Fruit fly (Drosophila melanogaster) whole organism, embryonic: ENCODE results near the gene CG31805.
A peak's percentile ranks its signal among the peaks of the same experiment; 100 is the strongest.

Experiments used
- Adf1 ChIP-seq: fragments of 200-800 bp; sonication (Bioruptor generic); IDR thresholded peaks from 2 replicates; pipeline ENCODE4 v1.3.6; 2022; ENCODE audit warnings: missing biosample characterization, missing genetic modification characterization
- Awh ChIP-seq: fragments of 200-800 bp; sonication (Bioruptor generic); IDR thresholded peaks from 2 replicates; pipeline ENCODE4, ENCODE4 v1.3.6; 2022; ENCODE audit warnings: missing biosample characterization, missing genetic modification characterization
- Bgb ChIP-seq: fragments of 200-800 bp; sonication (Bioruptor generic); IDR thresholded peaks from 2 replicates; pipeline ENCODE4 v1.3.6; 2022; ENCODE audit warnings: missing biosample characterization, missing genetic modification characterization; ENCODE audit not compliant: partially characterized antibody
- CG10209 ChIP-seq: fragments of 200-800 bp; sonication (Bioruptor generic); optimal IDR thresholded peaks from 3 replicates; lab custom pipeline; 2017; ENCODE audit warnings: missing biosample characterization, mild to moderate bottlenecking, missing genetic modification characterization, missing genetic modification reagents
- CG10267 ChIP-seq: fragments of 200-800 bp; sonication (Bioruptor generic); optimal IDR thresholded peaks from 2 replicates; lab custom pipeline; 2018; ENCODE audit warnings: missing biosample characterization, mild to moderate bottlenecking, missing genetic modification characterization, moderate library complexity
- CG10543 ChIP-seq: fragments of 200-800 bp; sonication (Bioruptor generic); optimal IDR thresholded peaks from 3 replicates; lab custom pipeline; 2017; ENCODE audit warnings: missing biosample characterization, mild to moderate bottlenecking, missing genetic modification characterization, moderate library complexity
- CG11247 ChIP-seq: fragments of 200-800 bp; sonication (Bioruptor generic); IDR thresholded peaks from 2 replicates; pipeline ENCODE4 v1.3.6; 2022; ENCODE audit warnings: missing biosample characterization, missing genetic modification characterization
- CG11456 ChIP-seq: fragments of 200-800 bp; sonication (Bioruptor generic); IDR thresholded peaks from 3 replicates; pipeline ENCODE4 v1.3.6; 2022; ENCODE audit warnings: missing biosample characterization, missing genetic modification characterization
- CG12155 ChIP-seq: fragments of 200-800 bp; sonication (Bioruptor generic); optimal IDR thresholded peaks from 3 replicates; lab custom pipeline; 2016; ENCODE audit warnings: missing biosample characterization, missing genetic modification characterization
- CG13296 ChIP-seq: fragments of 200-800 bp; sonication (Bioruptor generic); optimal IDR thresholded peaks from 3 replicates; lab custom pipeline; 2018; ENCODE audit warnings: missing biosample characterization, mild to moderate bottlenecking, missing genetic modification characterization
- CG14710 ChIP-seq: fragments of 200-800 bp; sonication (Bioruptor generic); optimal IDR thresholded peaks from 3 replicates; lab custom pipeline; 2019; ENCODE audit warnings: missing biosample characterization, mild to moderate bottlenecking, missing genetic modification characterization, moderate library complexity
- CG17829 ChIP-seq: fragments of 200-800 bp; optimal IDR thresholded peaks from 2 replicates; lab custom pipeline; 2019; ENCODE audit warnings: missing biosample characterization, mild to moderate bottlenecking, missing genetic modification characterization, moderate library complexity
- CG18262 ChIP-seq: fragments of 200-800 bp; optimal IDR thresholded peaks from 3 replicates; lab custom pipeline; 2019; ENCODE audit warnings: missing biosample characterization, mild to moderate bottlenecking, missing genetic modification characterization, moderate library complexity
- CG2202 ChIP-seq: fragments of 200-800 bp; sonication (Bioruptor generic); optimal IDR thresholded peaks from 2 replicates; lab custom pipeline; 2018; ENCODE audit warnings: missing biosample characterization, mild to moderate bottlenecking, missing genetic modification characterization
- CG2889 ChIP-seq: fragments of 200-800 bp; sonication (Bioruptor generic); IDR thresholded peaks from 3 replicates; pipeline ENCODE4 v1.3.6; 2022; ENCODE audit warnings: missing biosample characterization, missing genetic modification characterization
- CG30403 ChIP-seq: fragments of 200-800 bp; sonication (Bioruptor generic); optimal IDR thresholded peaks from 3 replicates; lab custom pipeline; 2016; ENCODE audit warnings: missing biosample characterization, missing genetic modification characterization
- CG4282 ChIP-seq: fragments of 200-800 bp; sonication (Bioruptor generic); optimal IDR thresholded peaks from 2 replicates; lab custom pipeline; 2016; ENCODE audit warnings: missing biosample characterization, missing genetic modification characterization
- CG4617 ChIP-seq: fragments of 200-800 bp; sonication (Bioruptor generic); optimal IDR thresholded peaks from 3 replicates; lab custom pipeline; 2016; ENCODE audit warnings: missing biosample characterization, missing genetic modification characterization, borderline replicate concordance
- CG4707 ChIP-seq: fragments of 200-800 bp; sonication (Bioruptor generic); optimal IDR thresholded peaks from 2 replicates; lab custom pipeline; 2018; ENCODE audit warnings: missing biosample characterization, mild to moderate bottlenecking, missing genetic modification characterization, moderate library complexity
- CG4820 ChIP-seq: fragments of 200-800 bp; sonication (Bioruptor generic); optimal IDR thresholded peaks from 3 replicates; lab custom pipeline; 2016; ENCODE audit warnings: missing biosample characterization, missing genetic modification characterization
- CG7372 ChIP-seq: fragments of 200-800 bp; sonication (Bioruptor generic); IDR thresholded peaks from 2 replicates; pipeline ENCODE4 v1.3.6; 2022; ENCODE audit warnings: missing biosample characterization, missing genetic modification characterization
- CG9437 ChIP-seq: fragments of 200-800 bp; sonication (Bioruptor generic); optimal IDR thresholded peaks from 2 replicates; lab custom pipeline; 2018; ENCODE audit warnings: missing biosample characterization, mild to moderate bottlenecking, missing genetic modification characterization
- CG9609 ChIP-seq: fragments of 200-800 bp; sonication (Bioruptor generic); optimal IDR thresholded peaks from 3 replicates; lab custom pipeline; 2016; ENCODE audit warnings: missing biosample characterization, missing genetic modification characterization
- D19A ChIP-seq: fragments of 200-800 bp; optimal IDR thresholded peaks from 3 replicates; lab custom pipeline; 2019; ENCODE audit warnings: missing biosample characterization, mild to moderate bottlenecking, missing genetic modification characterization, moderate library complexity
- D19B ChIP-seq: fragments of 200-800 bp; sonication (Bioruptor generic); optimal IDR thresholded peaks from 2 replicates; lab custom pipeline; 2017; ENCODE audit warnings: missing biosample characterization, mild to moderate bottlenecking, missing genetic modification characterization
- Dp ChIP-seq: fragments of 200-800 bp; sonication (Bioruptor generic); optimal IDR thresholded peaks from 2 replicates; lab custom pipeline; 2018; ENCODE audit warnings: missing biosample characterization, mild to moderate bottlenecking, missing genetic modification characterization, moderate library complexity
- Fer3 ChIP-seq: fragments of 200-800 bp; sonication (Bioruptor generic); optimal IDR thresholded peaks from 2 replicates; lab custom pipeline; 2018; ENCODE audit warnings: missing biosample characterization, mild to moderate bottlenecking, missing genetic modification characterization, moderate library complexity
- HmgZ ChIP-seq: fragments of 200-800 bp; sonication (Bioruptor generic); optimal IDR thresholded peaks from 2 replicates; lab custom pipeline; 2018; ENCODE audit warnings: missing biosample characterization, mild to moderate bottlenecking, missing genetic modification characterization
- Hr78 ChIP-seq, 2 experiments: fragments of 200-800 bp in 1 of 2; fragments of >200 bp in 1 of 2; sonication (Bioruptor generic) in 1 of 2; optimal IDR thresholded peaks; 2 replicates each; lab custom pipeline; 2017 to 2019; ENCODE audit warnings: missing biosample characterization in 2 of 2, missing genetic modification characterization in 2 of 2, mild to moderate bottlenecking in 1 of 2, moderate library complexity in 1 of 2
- Jarid2 ChIP-seq: fragments of 200-800 bp; sonication (Bioruptor generic); optimal IDR thresholded peaks from 3 replicates; lab custom pipeline; 2017; ENCODE audit warnings: mild to moderate bottlenecking, missing biosample characterization, missing genetic modification reagents, missing genetic modification characterization
- Nf-YB ChIP-seq: fragments of 200-800 bp; sonication (Bioruptor generic); optimal IDR thresholded peaks from 3 replicates; lab custom pipeline; 2019; ENCODE audit warnings: missing biosample characterization, mild to moderate bottlenecking, missing genetic modification characterization, moderate library complexity
- Ptx1 ChIP-seq: fragments of 200-800 bp; sonication (Bioruptor generic); IDR thresholded peaks from 2 replicates; pipeline ENCODE4 v1.3.6; 2022; ENCODE audit warnings: missing biosample characterization, missing genetic modification characterization
- TFAM ChIP-seq: fragments of 200-800 bp; sonication (Bioruptor generic); optimal IDR thresholded peaks from 2 replicates; lab custom pipeline; 2017; ENCODE audit warnings: missing biosample characterization, missing genetic modification characterization, inconsistent platforms
- bsh ChIP-seq, 2 experiments: fragments of 200-800 bp; sonication (Bioruptor generic); optimal IDR thresholded peaks; 2 replicates each; lab custom pipeline; 2017 to 2018; ENCODE audit warnings: mild to moderate bottlenecking in 2 of 2, missing biosample characterization in 2 of 2, missing genetic modification characterization in 2 of 2, moderate library complexity in 1 of 2
- cato ChIP-seq: fragments of 200-800 bp; sonication (Bioruptor generic); optimal IDR thresholded peaks from 2 replicates; lab custom pipeline; 2016; ENCODE audit warnings: missing biosample characterization, missing genetic modification characterization, borderline replicate concordance
- chn ChIP-seq: fragments of 200-800 bp; sonication (Bioruptor generic); optimal IDR thresholded peaks from 2 replicates; lab custom pipeline; 2016; ENCODE audit warnings: missing biosample characterization, missing genetic modification characterization
- dm ChIP-seq: fragments of 200-800 bp; sonication (Bioruptor generic); optimal IDR thresholded peaks from 3 replicates; lab custom pipeline; 2016; ENCODE audit warnings: missing biosample characterization, missing genetic modification characterization
- esg ChIP-seq: fragments of 200-800 bp; sonication (Bioruptor generic); conservative IDR thresholded peaks from 2 replicates; pipeline ENCODE4 v1.3.6; 2022; ENCODE audit warnings: missing biosample characterization, missing genetic modification characterization
- ken ChIP-seq: fragments of 200-800 bp; sonication (Bioruptor generic); IDR thresholded peaks from 3 replicates; pipeline ENCODE4 v1.3.6; 2022; ENCODE audit warnings: missing biosample characterization, missing genetic modification characterization
- kni ChIP-seq: fragments of 200-800 bp; sonication (Bioruptor generic); optimal IDR thresholded peaks from 3 replicates; lab custom pipeline; 2017; ENCODE audit warnings: mild to moderate bottlenecking, missing biosample characterization, missing genetic modification reagents, missing genetic modification characterization
- lilli ChIP-seq: fragments of 200-800 bp; sonication (Bioruptor generic); optimal IDR thresholded peaks from 3 replicates; lab custom pipeline; 2016; ENCODE audit warnings: missing biosample characterization, missing genetic modification characterization
- nerfin-2 ChIP-seq: fragments of 200-800 bp; sonication (Bioruptor generic); IDR thresholded peaks from 2 replicates; pipeline ENCODE4 v1.3.6; 2022; ENCODE audit warnings: missing biosample characterization, missing genetic modification characterization; ENCODE audit not compliant: partially characterized antibody
- sd ChIP-seq: fragments of 200-800 bp; sonication (Bioruptor generic); optimal IDR thresholded peaks from 3 replicates; lab custom pipeline; 2018; ENCODE audit warnings: missing biosample characterization, mild to moderate bottlenecking, missing genetic modification characterization, moderate library complexity
- sens ChIP-seq: fragments of 200-800 bp; sonication (Bioruptor generic); peaks from one replicate; lab custom pipeline; 2016; ENCODE audit warnings: missing biosample characterization, missing genetic modification characterization
- stc ChIP-seq: fragments of 200-800 bp; sonication (Bioruptor generic); IDR thresholded peaks from 2 replicates; pipeline ENCODE4 v1.3.6; 2022; ENCODE audit warnings: missing biosample characterization, missing genetic modification characterization
- tap ChIP-seq: fragments of 200-800 bp; optimal IDR thresholded peaks from 3 replicates; lab custom pipeline; 2019; ENCODE audit warnings: missing biosample characterization, mild to moderate bottlenecking, missing genetic modification characterization, moderate library complexity
- tup ChIP-seq: fragments of 200-800 bp; sonication (Bioruptor generic); optimal IDR thresholded peaks from 2 replicates; lab custom pipeline; 2016; ENCODE audit warnings: missing biosample characterization, mild to moderate bottlenecking, missing genetic modification characterization, moderate library complexity
- unc-4 ChIP-seq: fragments of 200-800 bp; sonication (Bioruptor generic); IDR thresholded peaks from 2 replicates; pipeline ENCODE4 v1.3.6; 2022; ENCODE audit warnings: missing biosample characterization, missing genetic modification characterization; ENCODE audit not compliant: partially characterized antibody
- unpg ChIP-seq: fragments of 200-800 bp; sonication (Bioruptor generic); optimal IDR thresholded peaks from 3 replicates; lab custom pipeline; 2018; ENCODE audit warnings: missing biosample characterization, mild to moderate bottlenecking, missing genetic modification characterization, moderate library complexity
- usp ChIP-seq: fragments of >200 bp; optimal IDR thresholded peaks from 2 replicates; lab custom pipeline; 2017; ENCODE audit warnings: missing biosample characterization, missing genetic modification characterization

Gene CG31805

DNA sequence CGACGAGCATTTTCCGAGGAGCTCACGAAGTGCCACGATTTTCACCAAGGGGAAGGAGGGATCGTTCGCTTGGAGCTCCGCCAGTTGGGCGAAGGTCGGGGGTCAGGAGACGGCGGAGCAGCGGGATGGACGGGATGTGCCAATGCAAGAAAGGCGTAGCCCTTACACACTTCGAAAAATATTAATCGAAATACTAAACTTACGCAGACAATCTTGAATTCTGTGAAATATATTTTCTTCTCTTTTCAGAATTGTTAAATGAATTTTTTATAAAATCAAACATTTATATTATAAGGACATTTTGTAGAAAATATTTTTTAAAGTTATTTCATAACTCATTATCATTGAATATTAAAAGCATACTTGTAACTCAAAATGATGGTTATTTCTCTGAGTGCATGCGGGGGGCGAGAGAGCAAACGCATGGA is 31.4 kb downstream of the CG31805 start (continued):
- TF ChIP-seq CG10209 (GFP tag; lab: Kevin White, UChicago): peak; percentile 27
- TF ChIP-seq Jarid2 (GFP tag; lab: Kevin White, UChicago): no peak
- TF ChIP-seq CG2889 (GFP tag; lab: Robert Waterston, UW): no peak
- TF ChIP-seq Fer3 (tag; lab: Kevin White, UChicago): peak; percentile 19
- TF ChIP-seq esg (GFP tag; lab: Robert Waterston, UW): 0 out of 2 replicates have a peak, but pooled peaks have one; percentile 29
- no peak for TF ChIP-seq nerfin-2 (GFP tag; lab: Robert Waterston, UW)
- no peak for TF ChIP-seq TFAM (GFP tag; lab: Kevin White, UChicago)
- peak; percentile 34 for TF ChIP-seq Nf-YB (GFP tag; lab: Kevin White, UChicago)
- peak; percentile 29 for TF ChIP-seq CG10267
- no peak for TF ChIP-seq Bgb (GFP tag; lab: Robert Waterston, UW)
- peak; percentile 44 for TF ChIP-seq CG13296
- TF ChIP-seq tup (GFP tag; lab: Kevin White, UChicago): no peak
- peak; percentile 56 for TF ChIP-seq CG17829
- TF ChIP-seq Hr78 (GFP tag; optimal IDR thresholded peaks at IDR 0.05; lab: Kevin White, UChicago): peak in 1 of 2 experiments; percentile 96
- no peak for TF ChIP-seq HmgZ (tag; lab: Kevin White, UChicago)
- no peak for TF ChIP-seq ken (GFP tag; lab: Robert Waterston, UW)
- TF ChIP-seq CG14710 (tag; lab: Kevin White, UChicago): no peak
- no peak for TF ChIP-seq CG11247 (GFP tag; lab: Robert Waterston, UW)
- no peak for TF ChIP-seq sens (GFP tag; lab: Kevin White, UChicago)
- no peak for TF ChIP-seq CG9609 (GFP tag; lab: Kevin White, UChicago)
- TF ChIP-seq Awh (GFP tag; lab: Robert Waterston, UW): no peak
- peak in 1 of 2 experiments; percentile 51 for TF ChIP-seq bsh (GFP tag; optimal IDR thresholded peaks at IDR 0.05; lab: Kevin White, UChicago)
- peak; percentile 44; the same call in 1 of the 2 replicates for TF ChIP-seq stc
- peak; percentile 60 for TF ChIP-seq unpg (GFP tag; lab: Kevin White, UChicago)
- TF ChIP-seq CG18262 (tag; lab: Kevin White, UChicago): peak; percentile 61
- TF ChIP-seq kni (GFP tag; lab: Kevin White, UChicago): no peak
- TF ChIP-seq CG11456 (GFP tag; lab: Robert Waterston, UW): peak; percentile 58; the same call in 1 of the 3 replicates
- TF ChIP-seq Ptx1 (GFP tag; lab: Robert Waterston, UW): peak; percentile 72
- TF ChIP-seq D19A (tag; lab: Kevin White, UChicago): peak; percentile 45
- TF ChIP-seq CG7372: no peak
- TF ChIP-seq Dp (GFP tag; lab: Kevin White, UChicago): no peak
- TF ChIP-seq CG30403 (GFP tag; lab: Kevin White, UChicago): peak; percentile 48
- no peak for TF ChIP-seq CG4617
- TF ChIP-seq CG2202 (tag; lab: Kevin White, UChicago): no peak
- peak; percentile 44 for TF ChIP-seq CG9437 (GFP tag; lab: Kevin White, UChicago)
- no peak for TF ChIP-seq dm (GFP tag; lab: Kevin White, UChicago)
- no peak; the same call in 1 of the 2 replicates for TF ChIP-seq Adf1
- no peak for TF ChIP-seq CG4282 (GFP tag; lab: Kevin White, UChicago)
- no peak for TF ChIP-seq CG4707
- no peak for TF ChIP-seq unc-4 (GFP tag; lab: Robert Waterston, UW)
- TF ChIP-seq sd: no peak
- TF ChIP-seq CG10543 (GFP tag; lab: Kevin White, UChicago): peak; percentile 49
- TF ChIP-seq lilli (GFP tag; lab: Kevin White, UChicago): no peak
- TF ChIP-seq tap: peak; percentile 33
- no peak for TF ChIP-seq CG4820
- TF ChIP-seq chn (GFP tag; lab: Kevin White, UChicago): no peak
- TF ChIP-seq cato (GFP tag; lab: Kevin White, UChicago): no peak
- TF ChIP-seq usp (GFP tag; lab: Kevin White, UChicago): no peak
- no peak for TF ChIP-seq CG12155 (GFP tag; lab: Kevin White, UChicago)
- TF ChIP-seq D19B (GFP tag; lab: Kevin White, UChicago): no peak
